Worm (Caenorhabditis elegans) whole organism, young adult: Measurements from ENCODE around the gene emb-30.

ENCODE experiments used
- Y56A3A.18 ChIP-seq: fragments of 200-800 bp; sonication (Bioruptor generic); IDR thresholded peaks from 2 replicates; pipeline ENCODE4 v1.3.6; 2022; ENCODE audit warnings: missing genetic modification reagents, missing genetic modification characterization, missing compliant biosample characterization
- Y95B8A.8 ChIP-seq: fragments of 200-800 bp; sonication (Bioruptor generic); IDR thresholded peaks from 2 replicates; pipeline ENCODE4 v1.3.6; 2022; ENCODE audit warnings: missing genetic modification reagents, missing genetic modification characterization, missing compliant biosample characterization
- cebp-1 ChIP-seq, 2 experiments: fragments of 200-800 bp in 1 of 2; sonication (Bioruptor generic) in 1 of 2; sonication (generic microtip) in 1 of 2; IDR thresholded peaks in 1 of 2; optimal IDR thresholded peaks in 1 of 2; 2 replicates each; pipeline versions ENCODE4 v1.3.6 to Lab custom; 2017 to 2022; ENCODE audit warnings: missing compliant biosample characterization in 2 of 2, missing genetic modification characterization in 2 of 2, mild to moderate bottlenecking in 1 of 2, missing genetic modification reagents in 1 of 2, moderate library complexity in 1 of 2
- lin-35 ChIP-seq, 3 experiments: fragments of 150-350 bp in 2 of 3; sonication (generic microtip) in 1 of 3; optimal IDR thresholded peaks; 2 replicates each; lab custom pipeline; 2014 to 2018; ENCODE audit warnings: missing biosample characterization in 3 of 3, missing genetic modification characterization in 3 of 3, missing genetic modification reagents in 3 of 3
- lir-1 ChIP-seq: fragments of 200-800 bp; sonication (Bioruptor generic); conservative IDR thresholded peaks from 2 replicates; pipeline ENCODE4 v1.3.6; 2022; ENCODE audit warnings: missing genetic modification reagents, missing genetic modification characterization, missing compliant biosample characterization
- madf-3 ChIP-seq: fragments of 200-800 bp; sonication (Bioruptor generic); IDR thresholded peaks from 2 replicates; pipeline ENCODE4 v1.3.6; 2022; ENCODE audit warnings: missing genetic modification reagents, missing genetic modification characterization, missing compliant biosample characterization
- nfya-1 ChIP-seq: sonication (generic microtip); optimal IDR thresholded peaks from 2 replicates; lab custom pipeline; 2017; ENCODE audit warnings: antibody characterized with exemption, missing compliant biosample characterization, missing genetic modification characterization, borderline replicate concordance; ENCODE audit not compliant: insufficient read depth
- nhr-179 ChIP-seq: sonication (generic microtip); optimal IDR thresholded peaks from 2 replicates; lab custom pipeline; 2016; ENCODE audit warnings: mild to moderate bottlenecking, missing genetic modification characterization, missing compliant biosample characterization
- nhr-27 ChIP-seq: fragments of 200-800 bp; sonication (Bioruptor generic); optimal IDR thresholded peaks from 2 replicates; lab custom pipeline; 2018; ENCODE audit warnings: mild to moderate bottlenecking, missing genetic modification characterization, moderate library complexity, missing compliant biosample characterization
- nhr-90 ChIP-seq: sonication (generic microtip); optimal IDR thresholded peaks from 2 replicates; lab custom pipeline; 2016; ENCODE audit warnings: missing genotype, mild to moderate bottlenecking, missing genetic modification characterization, missing compliant biosample characterization
- rec-8 ChIP-seq, 2 experiments: sonication (generic microtip); optimal IDR thresholded peaks; 2 replicates each; lab custom pipeline; 2016; ENCODE audit warnings: mild to moderate bottlenecking in 2 of 2, missing genetic modification characterization in 2 of 2, missing genetic modification reagents in 2 of 2, missing genotype in 2 of 2, missing biosample characterization in 1 of 2, missing compliant biosample characterization in 1 of 2, moderate library complexity in 1 of 2
- snpc-1.3 ChIP-seq: sonication (generic microtip); optimal IDR thresholded peaks from 2 replicates; lab custom pipeline; 2017; ENCODE audit warnings: missing genetic modification characterization, mild to moderate bottlenecking, missing compliant biosample characterization, antibody characterized with exemption, moderate library complexity, missing genotype, missing genetic modification reagents; ENCODE audit not compliant: insufficient read depth

DNA sequence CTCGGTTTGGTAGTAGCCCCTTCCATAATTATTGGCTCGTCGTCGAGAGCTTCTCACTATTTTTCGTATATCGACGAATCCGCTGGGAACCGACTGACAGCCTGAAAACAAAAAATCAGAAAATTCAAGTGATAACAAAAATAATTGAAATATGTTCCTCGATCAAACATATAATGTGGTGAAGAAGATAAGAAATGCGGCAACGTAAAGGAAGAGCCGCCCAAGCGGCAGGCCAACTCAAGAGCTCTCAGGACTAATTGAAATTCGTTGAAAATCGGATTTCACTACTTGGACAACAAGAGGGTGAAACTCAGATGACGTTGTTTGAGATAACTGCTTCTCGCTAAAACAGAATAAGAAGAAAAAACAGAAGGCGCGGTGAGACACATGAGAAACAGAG, 51.3 kb downstream of the emb-30 start, which contains the start of gene slc-17.2:
- TF ChIP-seq Y56A3A.18 (no peak), lir-1 (GFP tag; lab: Robert Waterston, UW) (no peak), nhr-179 (tag; lab: Kevin White, UChicago) (no peak), nhr-90 (no peak), cebp-1 (GFP tag; IDR thresholded peaks at IDR 0.05; lab: Robert Waterston, UW) (no peak), cebp-1 (tag; optimal IDR thresholded peaks at IDR 0.05; lab: Kevin White, UChicago) (no peak), madf-3 (GFP tag; lab: Robert Waterston, UW) (no peak), snpc-1.3 (tag; lab: Kevin White, UChicago) (no peak), Y95B8A.8 (GFP tag; lab: Robert Waterston, UW) (no peak), nhr-27 (tag; lab: Kevin White, UChicago) (no peak), lin-35 (GFP tag; optimal IDR thresholded peaks at IDR 0.05; lab: Kevin White, UChicago) (no peak), nfya-1 (tag; lab: Kevin White, UChicago) (no peak), rec-8 (tag; optimal IDR thresholded peaks at IDR 0.05; lab: Kevin White, UChicago) (no peak)
